Worm (Caenorhabditis elegans): ENCODE results near the gene arrd-2.

ce11 chrII:9412086-9412608 lies 4.6 kb downstream of the arrd-2 start, which contains the start of gene arrd-3:
- TF ChIP-seq nhr-12 (tag; optimal IDR thresholded peaks at IDR 0.05) (no peak), nhr-11 (tag; optimal IDR thresholded peaks at IDR 0.05) (no peak), skn-1 (tag; optimal IDR thresholded peaks at IDR 0.05) (no peak), peb-1 (tag; optimal IDR thresholded peaks at IDR 0.05) (no peak), fos-1 (tag; optimal IDR thresholded peaks at IDR 0.05) (peak; percentile 94), elt-1 (tag; optimal IDR thresholded peaks at IDR 0.05) (no peak)
